Fruit fly (Drosophila melanogaster) whole organism, wandering third instar larva: Measurements from ENCODE around the gene CG11560.

Experiments
- Abd-B ChIP-seq: fragments of >200 bp; optimal IDR thresholded peaks from 2 replicates; lab custom pipeline; 2017; ENCODE audit warnings: missing biosample characterization, missing genetic modification characterization
- CG32264 ChIP-seq: fragments of 200-800 bp; sonication (Bioruptor generic); optimal IDR thresholded peaks from 2 replicates; lab custom pipeline; 2016; ENCODE audit warnings: missing biosample characterization, missing genetic modification characterization
- CG9705 ChIP-seq: fragments of 200-800 bp; sonication (Bioruptor generic); optimal IDR thresholded peaks from 2 replicates; lab custom pipeline; 2018; ENCODE audit warnings: missing biosample characterization, mild to moderate bottlenecking, missing genetic modification characterization
- CrebA ChIP-seq: fragments of 200-800 bp; sonication (Bioruptor generic); optimal IDR thresholded peaks from 2 replicates; lab custom pipeline; 2016; ENCODE audit warnings: missing biosample characterization, mild to moderate bottlenecking, missing genetic modification characterization, borderline replicate concordance
- Dfd ChIP-seq: fragments of >200 bp; optimal IDR thresholded peaks from 2 replicates; lab custom pipeline; 2017; ENCODE audit warnings: missing biosample characterization, missing genetic modification characterization
- Dif ChIP-seq: fragments of 200-275, 200-300 bp; sonication (Bioruptor generic); optimal IDR thresholded peaks from 2 replicates; lab custom pipeline; 2018; ENCODE audit warnings: missing biosample characterization, missing genetic modification characterization; ENCODE audit not compliant: partially characterized antibody
- GATAd ChIP-seq: sonication (Bioruptor generic); optimal IDR thresholded peaks from 2 replicates; lab custom pipeline; 2016; ENCODE audit warnings: missing biosample characterization, missing genetic modification characterization
- HLH106 ChIP-seq: fragments of 200-800 bp; optimal IDR thresholded peaks from 3 replicates; lab custom pipeline; 2019; ENCODE audit warnings: missing biosample characterization, mild to moderate bottlenecking, missing genetic modification characterization, moderate library complexity
- Hnf4 ChIP-seq: fragments of 200-800 bp; sonication (Bioruptor generic); optimal IDR thresholded peaks from 2 replicates; lab custom pipeline; 2016; ENCODE audit warnings: missing biosample characterization, mild to moderate bottlenecking, missing genetic modification characterization
- Hr78 ChIP-seq: fragments of >200 bp; optimal IDR thresholded peaks from 2 replicates; lab custom pipeline; 2017; ENCODE audit warnings: missing biosample characterization, missing genetic modification characterization
- Hr83 ChIP-seq: fragments of 200-300 bp; sonication (Bioruptor generic); optimal IDR thresholded peaks from 2 replicates; lab custom pipeline; 2016; ENCODE audit warnings: missing biosample characterization, mild to moderate bottlenecking, missing genetic modification characterization, moderate library complexity; ENCODE audit not compliant: poor library complexity, severe bottlenecking
- Jra ChIP-seq: sonication (Bioruptor generic); optimal IDR thresholded peaks from 2 replicates; lab custom pipeline; 2016; ENCODE audit warnings: missing biosample characterization, missing genetic modification characterization
- Mio ChIP-seq: sonication (Bioruptor generic); optimal IDR thresholded peaks from 2 replicates; lab custom pipeline; 2016; ENCODE audit warnings: missing biosample characterization, missing genetic modification characterization
- Myc ChIP-seq: fragments of >200 bp; optimal IDR thresholded peaks from 2 replicates; lab custom pipeline; 2017
- N ChIP-seq: fragments of >200 bp; optimal IDR thresholded peaks from 2 replicates; lab custom pipeline; 2018; ENCODE audit warnings: missing biosample characterization, missing external identifiers, missing genetic modification characterization
- OdsH ChIP-seq: fragments of 200-800 bp; sonication (Bioruptor generic); optimal IDR thresholded peaks from 2 replicates; lab custom pipeline; 2016; ENCODE audit warnings: missing biosample characterization, mild to moderate bottlenecking, missing genetic modification characterization
- Rel ChIP-seq, 2 experiments: fragments of 200-800 bp; sonication (Bioruptor generic) in 1 of 2; optimal IDR thresholded peaks; 2 replicates in 1 of 2; 3 replicates in 1 of 2; lab custom pipeline; 2016 to 2019; ENCODE audit warnings: mild to moderate bottlenecking in 2 of 2, missing biosample characterization in 2 of 2, missing genetic modification characterization in 2 of 2, moderate library complexity in 1 of 2
- Sp1 ChIP-seq: fragments of 200-800 bp; sonication (Bioruptor generic); optimal IDR thresholded peaks from 3 replicates; lab custom pipeline; 2019; ENCODE audit warnings: missing biosample characterization, mild to moderate bottlenecking, missing genetic modification characterization, moderate library complexity
- Vsx2 ChIP-seq: fragments of 200-300, 225-300 bp; sonication (Bioruptor generic); optimal IDR thresholded peaks from 2 replicates; lab custom pipeline; 2018; ENCODE audit warnings: missing biosample characterization, missing genetic modification characterization; ENCODE audit not compliant: partially characterized antibody
- br ChIP-seq: fragments of 200-800 bp; sonication (Bioruptor generic); optimal IDR thresholded peaks from 2 replicates; lab custom pipeline; 2016; ENCODE audit warnings: missing biosample characterization, missing genetic modification characterization
- brk ChIP-seq: fragments of 200-800 bp; sonication (Bioruptor generic); optimal IDR thresholded peaks from 2 replicates; lab custom pipeline; 2016; ENCODE audit warnings: missing biosample characterization, mild to moderate bottlenecking, missing genetic modification characterization
- dl ChIP-seq, 2 experiments: fragments of 175-275, 200-275 bp in 1 of 2; fragments of 200-275 bp in 1 of 2; sonication (Bioruptor generic); optimal IDR thresholded peaks; lab custom pipeline; 2018; ENCODE audit warnings: mild to moderate bottlenecking in 2 of 2, missing biosample characterization in 2 of 2, missing genetic modification characterization in 2 of 2, moderate library complexity in 2 of 2; ENCODE audit not compliant: partially characterized antibody in 2 of 2, insufficient read depth in 1 of 2
- dmrt93B ChIP-seq: fragments of 200-800 bp; sonication (Bioruptor generic); optimal IDR thresholded peaks from 2 replicates; lab custom pipeline; 2018; ENCODE audit warnings: missing biosample characterization, mild to moderate bottlenecking, missing genetic modification characterization
- dsf ChIP-seq: sonication (Bioruptor generic); optimal IDR thresholded peaks from 2 replicates; lab custom pipeline; 2016; ENCODE audit warnings: missing biosample characterization, missing genetic modification characterization, borderline replicate concordance
- ey ChIP-seq: fragments of 200-800 bp; sonication (Bioruptor generic); optimal IDR thresholded peaks from 2 replicates; lab custom pipeline; 2016; ENCODE audit warnings: missing biosample characterization, missing genetic modification characterization
- foxo ChIP-seq, 2 experiments: fragments of 200-800 bp; sonication (Bioruptor generic); optimal IDR thresholded peaks; 2 replicates in 1 of 2; 3 replicates in 1 of 2; lab custom pipeline; 2016 to 2017; ENCODE audit warnings: missing biosample characterization in 2 of 2, missing genetic modification characterization in 2 of 2
- fru ChIP-seq: fragments of 200-800 bp; sonication (Bioruptor generic); optimal IDR thresholded peaks from 3 replicates; lab custom pipeline; 2016; ENCODE audit warnings: missing biosample characterization, mild to moderate bottlenecking, missing genetic modification characterization
- h ChIP-seq: fragments of 200-800 bp; sonication (Bioruptor generic); optimal IDR thresholded peaks from 3 replicates; lab custom pipeline; 2016; ENCODE audit warnings: missing biosample characterization, mild to moderate bottlenecking, missing genetic modification characterization
- jim ChIP-seq: fragments of 175-275, 200-325 bp; sonication (Bioruptor generic); optimal IDR thresholded peaks from 2 replicates; lab custom pipeline; 2016; ENCODE audit warnings: missing biosample characterization, mild to moderate bottlenecking, missing genetic modification characterization
- pan ChIP-seq: fragments of >200 bp; optimal IDR thresholded peaks from 2 replicates; lab custom pipeline; 2017
- psq ChIP-seq: fragments of 200-800 bp; sonication (Bioruptor generic); optimal IDR thresholded peaks from 3 replicates; lab custom pipeline; 2017; ENCODE audit warnings: missing biosample characterization, mild to moderate bottlenecking, missing genetic modification characterization, moderate library complexity
- rgr ChIP-seq: fragments of 200-800 bp; sonication (Bioruptor generic); optimal IDR thresholded peaks from 3 replicates; lab custom pipeline; 2016; ENCODE audit warnings: missing biosample characterization, mild to moderate bottlenecking, missing genetic modification characterization
- sage ChIP-seq: fragments of 200-800 bp; sonication (Bioruptor generic); optimal IDR thresholded peaks from 2 replicates; lab custom pipeline; 2016; ENCODE audit warnings: missing biosample characterization, mild to moderate bottlenecking, missing genetic modification characterization
- sv ChIP-seq: fragments of 200-800 bp; sonication (Bioruptor generic); optimal IDR thresholded peaks from 3 replicates; lab custom pipeline; 2016; ENCODE audit warnings: missing biosample characterization, missing genetic modification characterization
- tai ChIP-seq: sonication (Bioruptor generic); optimal IDR thresholded peaks from 2 replicates; lab custom pipeline; 2016; ENCODE audit warnings: missing biosample characterization, missing genetic modification characterization
- usp ChIP-seq: fragments of >200 bp; optimal IDR thresholded peaks from 2 replicates; lab custom pipeline; 2017; ENCODE audit warnings: missing biosample characterization, missing genetic modification characterization
- woc ChIP-seq: sonication (Bioruptor generic); optimal IDR thresholded peaks from 2 replicates; lab custom pipeline; 2016; ENCODE audit warnings: missing biosample characterization, mild to moderate bottlenecking, missing genetic modification characterization

Gene CG11560

dm6 chr3L:12124138-12124583 is 4.3 kb downstream of the CG11560 start (continued):
- no peak for TF ChIP-seq usp (GFP tag; lab: Kevin White, UChicago)
- no peak for TF ChIP-seq CG32264 (GFP tag; lab: Kevin White, UChicago)
- TF ChIP-seq Dif, result peak; percentile 73
- no peak for TF ChIP-seq ey
- TF ChIP-seq Jra (GFP tag; lab: Kevin White, UChicago), result no peak
- TF ChIP-seq Hr78 (GFP tag; lab: Kevin White, UChicago), result peak; percentile 68
- TF ChIP-seq Mio, result no peak
- no peak for TF ChIP-seq GATAd (GFP tag; lab: Kevin White, UChicago)
- TF ChIP-seq Myc (lab: Kevin White, UChicago), result no peak
- TF ChIP-seq dl (GFP tag; optimal IDR thresholded peaks at IDR 0.05; lab: Kevin White, UChicago; ENCODE audit: insufficient read depth in 1 of 2, partially characterized antibody in 2 of 2), result no peak
- no peak for TF ChIP-seq fru (GFP tag; lab: Kevin White, UChicago)
- TF ChIP-seq woc (GFP tag; lab: Kevin White, UChicago), result no peak
- peak; percentile 58 for TF ChIP-seq Abd-B (GFP tag; lab: Kevin White, UChicago)

- peak; percentile 80 for TF ChIP-seq Mio
- TF ChIP-seq CG32264 (GFP tag; lab: Kevin White, UChicago), result peak; percentile 89
- peak; percentile 68 for TF ChIP-seq Jra (GFP tag; lab: Kevin White, UChicago)
- peak; percentile 25 to 86 for TF ChIP-seq foxo (GFP tag; optimal IDR thresholded peaks at IDR 0.05; lab: Kevin White, UChicago)
- peak; percentile 95 for TF ChIP-seq CG9705 (GFP tag; lab: Kevin White, UChicago)
- peak; percentile 86 for TF ChIP-seq fru (GFP tag; lab: Kevin White, UChicago)
- peak; percentile 86 for TF ChIP-seq HLH106 (tag; lab: Kevin White, UChicago)
- TF ChIP-seq psq (GFP tag; lab: Kevin White, UChicago), result peak; percentile 72
- peak; percentile 92 for TF ChIP-seq h (GFP tag; lab: Kevin White, UChicago)
- TF ChIP-seq rgr (GFP tag; lab: Kevin White, UChicago), result peak; percentile 97
- TF ChIP-seq ey, result peak; percentile 67
- TF ChIP-seq dsf (GFP tag; lab: Kevin White, UChicago), result peak; percentile 6
- TF ChIP-seq usp (GFP tag; lab: Kevin White, UChicago), result no peak
- peak; percentile 90 for TF ChIP-seq OdsH (GFP tag; lab: Kevin White, UChicago)
- no peak for TF ChIP-seq Rel (GFP tag; optimal IDR thresholded peaks at IDR 0.05; lab: Kevin White, UChicago)
- TF ChIP-seq Rel (tag; optimal IDR thresholded peaks at IDR 0.05; lab: Kevin White, UChicago), result peak; percentile 77
- TF ChIP-seq dmrt93B (GFP tag; lab: Kevin White, UChicago), result peak; percentile 93
- TF ChIP-seq tai, result no peak
- no peak for TF ChIP-seq Vsx2 (GFP tag; lab: Kevin White, UChicago)
- TF ChIP-seq jim (GFP tag; lab: Kevin White, UChicago), result no peak
- TF ChIP-seq pan (lab: Kevin White, UChicago), result no peak
- peak; percentile 93 for TF ChIP-seq br
- no peak for TF ChIP-seq Dfd (GFP tag; lab: Kevin White, UChicago)
- no peak for TF ChIP-seq N (GFP tag; lab: Kevin White, UChicago)
- peak; percentile 84 for TF ChIP-seq sage (GFP tag; lab: Kevin White, UChicago)
- peak; percentile 18 for TF ChIP-seq Myc (lab: Kevin White, UChicago)
- peak; percentile 92 for TF ChIP-seq Sp1 (GFP tag; lab: Kevin White, UChicago)
- TF ChIP-seq woc (GFP tag; lab: Kevin White, UChicago), result peak; percentile 32
- peak; percentile 99 for TF ChIP-seq Hr83 (GFP tag; lab: Kevin White, UChicago)
- TF ChIP-seq dl (GFP tag; optimal IDR thresholded peaks at IDR 0.05; lab: Kevin White, UChicago; ENCODE audit: insufficient read depth in 1 of 2, partially characterized antibody in 2 of 2), result no peak
- TF ChIP-seq GATAd (GFP tag; lab: Kevin White, UChicago), result no peak
- TF ChIP-seq Hnf4 (GFP tag; lab: Kevin White, UChicago), result peak; percentile 85
- TF ChIP-seq brk (GFP tag; lab: Kevin White, UChicago), result peak; percentile 84
- TF ChIP-seq sv, result peak; percentile 79
- TF ChIP-seq CrebA (GFP tag; lab: Kevin White, UChicago), result no peak
Observed at dm6 chr3L:12124975-12125374, 5.2 kb downstream of the CG11560 start, which contains the start of gene yps. TSS of gene yps (minus strand) at chr3L:12125150.
